Worm (Caenorhabditis elegans) whole organism, L4 larva: ENCODE measurements around the gene btb-11.

ENCODE experiments used
- aly-2 ChIP-seq: sonication (generic microtip); optimal IDR thresholded peaks from 2 replicates; lab custom pipeline; 2018; ENCODE audit warnings: missing biosample characterization, missing genetic modification characterization
- ceh-82 ChIP-seq: sonication (generic microtip); optimal IDR thresholded peaks from 2 replicates; lab custom pipeline; 2017; ENCODE audit warnings: missing biosample characterization, missing genetic modification characterization
- daf-12 ChIP-seq: fragments of 150-350 bp; optimal IDR thresholded peaks from 2 replicates; lab custom pipeline; 2014; ENCODE audit warnings: missing biosample characterization, missing genetic modification reagents, missing genetic modification characterization
- daf-19 ChIP-seq: fragments of 200-800 bp; sonication (Bioruptor generic); conservative IDR thresholded peaks from 2 replicates; pipeline ENCODE4 v1.3.6; 2022; ENCODE audit warnings: missing genetic modification characterization, missing compliant biosample characterization
- dmd-6 ChIP-seq: fragments of 200-800 bp; sonication (Bioruptor generic); IDR thresholded peaks from 2 replicates; pipeline ENCODE4 v1.3.6; 2022; ENCODE audit warnings: missing genetic modification reagents, missing genetic modification characterization, missing compliant biosample characterization
- duxl-1 ChIP-seq: sonication (generic microtip); optimal IDR thresholded peaks from 2 replicates; lab custom pipeline; 2016; ENCODE audit warnings: mild to moderate bottlenecking, missing genetic modification characterization, moderate library complexity, missing compliant biosample characterization; ENCODE audit not compliant: poor library complexity
- lir-3 ChIP-seq: sonication (generic microtip); optimal IDR thresholded peaks from 2 replicates; lab custom pipeline; 2016; ENCODE audit warnings: mild to moderate bottlenecking, missing genetic modification characterization, missing compliant biosample characterization
- lsy-2 ChIP-seq, 2 experiments: fragments of 150-350 bp in 1 of 2; sonication (generic microtip) in 1 of 2; optimal IDR thresholded peaks; 2 replicates each; lab custom pipeline; 2014 to 2017; ENCODE audit warnings: missing biosample characterization in 2 of 2, missing genetic modification characterization in 2 of 2
- mep-1 ChIP-seq: fragments of 150-350 bp; sonication (generic microtip); optimal IDR thresholded peaks from 3 replicates; lab custom pipeline; 2014; ENCODE audit warnings: missing biosample characterization, missing genetic modification characterization
- ztf-11 ChIP-seq: fragments of 150-350 bp; optimal IDR thresholded peaks from 2 replicates; lab custom pipeline; 2014; ENCODE audit warnings: missing biosample characterization, missing genetic modification characterization

- TF ChIP-seq dmd-6 (GFP tag; lab: Robert Waterston, UW) (no peak), ztf-11 (tag; lab: Kevin White, UChicago) (no peak), aly-2 (tag; lab: Kevin White, UChicago) (no peak), ceh-82 (tag; lab: Kevin White, UChicago) (no peak), daf-19 (no peak), lir-3 (tag; lab: Kevin White, UChicago) (no peak), duxl-1 (tag; lab: Kevin White, UChicago) (no peak), daf-12 (no peak), mep-1 (tag; lab: Kevin White, UChicago) (no peak), lsy-2 (tag; optimal IDR thresholded peaks at IDR 0.05; lab: Kevin White, UChicago) (no peak)
Observed at ce11 chrII:991300-991699, 33.3 kb downstream of the btb-11 start, which contains the start of gene fbxc-42.
